Fruit fly (Drosophila melanogaster) whole organism, prepupa: ENCODE results near the gene CG12522.

Experiments
- CG10669 ChIP-seq: fragments of 200-800 bp; sonication (Bioruptor generic); optimal IDR thresholded peaks from 3 replicates; lab custom pipeline; 2018; ENCODE audit warnings: missing biosample characterization, mild to moderate bottlenecking, missing genetic modification characterization, moderate library complexity
- CG11294 ChIP-seq: fragments of 200-800 bp; sonication (Bioruptor generic); IDR thresholded peaks from 2 replicates; pipeline ENCODE4 v1.3.6; 2022; ENCODE audit warnings: missing biosample characterization, missing genetic modification characterization
- CG11762 ChIP-seq: fragments of 200-800 bp; sonication (Bioruptor generic); optimal IDR thresholded peaks from 3 replicates; lab custom pipeline; 2016; ENCODE audit warnings: missing biosample characterization, missing genetic modification characterization; ENCODE audit not compliant: insufficient read depth
- CG11902 ChIP-seq: fragments of 200-800 bp; sonication (Bioruptor generic); optimal IDR thresholded peaks from 3 replicates; lab custom pipeline; 2016; ENCODE audit warnings: missing biosample characterization, missing genetic modification characterization
- CG15336 ChIP-seq: fragments of 200-800 bp; sonication (Bioruptor generic); IDR thresholded peaks from 2 replicates; pipeline ENCODE4 v1.3.6; 2022; ENCODE audit warnings: missing biosample characterization, missing genetic modification characterization
- CG1621 ChIP-seq: fragments of 200-800 bp; sonication (Bioruptor generic); optimal IDR thresholded peaks from 3 replicates; lab custom pipeline; 2018; ENCODE audit warnings: missing biosample characterization, mild to moderate bottlenecking, missing genetic modification characterization
- CG3032 ChIP-seq: fragments of 200-800 bp; optimal IDR thresholded peaks from 2 replicates; lab custom pipeline; 2019; ENCODE audit warnings: missing biosample characterization, mild to moderate bottlenecking, missing genetic modification characterization, moderate library complexity
- CG31627 ChIP-seq: fragments of 200-800 bp; sonication (Bioruptor generic); optimal IDR thresholded peaks from 3 replicates; lab custom pipeline; 2016; ENCODE audit warnings: missing biosample characterization, missing genetic modification characterization
- CG32006 ChIP-seq: fragments of 200-800 bp; sonication (Bioruptor generic); optimal IDR thresholded peaks from 3 replicates; lab custom pipeline; 2017; ENCODE audit warnings: missing biosample characterization, mild to moderate bottlenecking, missing genetic modification characterization
- CG34406 ChIP-seq: fragments of 200-800 bp; sonication (Bioruptor generic); optimal IDR thresholded peaks from 3 replicates; lab custom pipeline; 2016; ENCODE audit warnings: missing biosample characterization, missing genetic modification characterization
- CG3919 ChIP-seq: fragments of 200-800 bp; sonication (Bioruptor generic); optimal IDR thresholded peaks from 3 replicates; lab custom pipeline; 2016; ENCODE audit warnings: missing biosample characterization, missing genetic modification characterization
- CG4318 ChIP-seq: fragments of 200-800 bp; sonication (Bioruptor generic); optimal IDR thresholded peaks from 3 replicates; lab custom pipeline; 2017; ENCODE audit warnings: missing biosample characterization, mild to moderate bottlenecking, missing genetic modification characterization
- CG6163 ChIP-seq: fragments of 200-800 bp; sonication (Bioruptor generic); IDR thresholded peaks from 3 replicates; pipeline ENCODE4 v1.3.6; 2022; ENCODE audit warnings: missing biosample characterization, missing genetic modification characterization
- CG6276 ChIP-seq: fragments of 200-800 bp; sonication (Bioruptor generic); optimal IDR thresholded peaks from 2 replicates; lab custom pipeline; 2017; ENCODE audit warnings: missing biosample characterization, mild to moderate bottlenecking, missing genetic modification characterization
- CG6792 ChIP-seq: fragments of 200-800 bp; sonication (Bioruptor generic); optimal IDR thresholded peaks from 3 replicates; lab custom pipeline; 2016; ENCODE audit warnings: missing biosample characterization, missing genetic modification characterization
- CG6808 ChIP-seq: fragments of 200-800 bp; sonication (Bioruptor generic); optimal IDR thresholded peaks from 3 replicates; lab custom pipeline; 2017; ENCODE audit warnings: missing biosample characterization, missing genetic modification characterization, mild to moderate bottlenecking, moderate library complexity, missing genetic modification reagents
- CG6854 ChIP-seq: fragments of 200-800 bp; sonication (Bioruptor generic); optimal IDR thresholded peaks from 2 replicates; lab custom pipeline; 2017; ENCODE audit warnings: missing biosample characterization, mild to moderate bottlenecking, missing genetic modification characterization
- CG7368 ChIP-seq: fragments of 200-800 bp; sonication (Bioruptor generic); optimal IDR thresholded peaks from 3 replicates; lab custom pipeline; 2016; ENCODE audit warnings: missing biosample characterization, missing genetic modification characterization
- CG8319 ChIP-seq: fragments of 200-800 bp; sonication (Bioruptor generic); optimal IDR thresholded peaks from 3 replicates; lab custom pipeline; 2016; ENCODE audit warnings: missing biosample characterization, missing genetic modification characterization
- CG8632 ChIP-seq: fragments of 200-800 bp; sonication (Bioruptor generic); optimal IDR thresholded peaks from 3 replicates; lab custom pipeline; 2016; ENCODE audit warnings: missing biosample characterization, missing genetic modification characterization
- Eip78C ChIP-seq: fragments of 200-800 bp; sonication (Bioruptor generic); peaks from one replicate; lab custom pipeline; 2016; ENCODE audit warnings: missing biosample characterization, missing genetic modification characterization
- Ets21C ChIP-seq: fragments of 200-800 bp; sonication (Bioruptor generic); optimal IDR thresholded peaks from 3 replicates; lab custom pipeline; 2016; ENCODE audit warnings: missing biosample characterization, missing genetic modification characterization
- Ets96B ChIP-seq: fragments of 200-800 bp; optimal IDR thresholded peaks from 2 replicates; lab custom pipeline; 2019; ENCODE audit warnings: missing biosample characterization, mild to moderate bottlenecking, missing genetic modification characterization, moderate library complexity
- Gug ChIP-seq: fragments of 200-800 bp; sonication (Bioruptor generic); IDR thresholded peaks from 2 replicates; pipeline ENCODE4 v1.3.6; 2022; ENCODE audit warnings: missing biosample characterization, missing genetic modification characterization
- Hr38 ChIP-seq: sonication (Bioruptor generic); optimal IDR thresholded peaks from 2 replicates; lab custom pipeline; 2016; ENCODE audit warnings: missing biosample characterization, missing genetic modification characterization
- Hr39 ChIP-seq: fragments of 200-800 bp; sonication (Bioruptor generic); optimal IDR thresholded peaks from 2 replicates; lab custom pipeline; 2016; ENCODE audit warnings: missing biosample characterization, missing genetic modification characterization
- Lpt ChIP-seq: fragments of 200-800 bp; sonication (Bioruptor generic); optimal IDR thresholded peaks from 3 replicates; lab custom pipeline; 2016; ENCODE audit warnings: missing biosample characterization, missing genetic modification characterization
- OdsH ChIP-seq: fragments of 200-800 bp; sonication (Bioruptor generic); optimal IDR thresholded peaks from 3 replicates; lab custom pipeline; 2016; ENCODE audit warnings: missing biosample characterization, missing genetic modification characterization
- Smox ChIP-seq: fragments of 200-800 bp; sonication (Bioruptor generic); optimal IDR thresholded peaks from 3 replicates; lab custom pipeline; 2016; ENCODE audit warnings: missing biosample characterization, missing genetic modification characterization
- Sox15 ChIP-seq: fragments of 200-800 bp; sonication (Bioruptor generic); optimal IDR thresholded peaks from 3 replicates; lab custom pipeline; 2016; ENCODE audit warnings: missing biosample characterization, missing genetic modification characterization
- cyc ChIP-seq: fragments of 200-800 bp; sonication (Bioruptor generic); optimal IDR thresholded peaks from 3 replicates; lab custom pipeline; 2016; ENCODE audit warnings: missing biosample characterization, missing genetic modification characterization
- dsx ChIP-seq: fragments of 200-800 bp; optimal IDR thresholded peaks from 3 replicates; lab custom pipeline; 2019; ENCODE audit warnings: missing biosample characterization, mild to moderate bottlenecking, missing genetic modification characterization, moderate library complexity; ENCODE audit not compliant: poor library complexity, severe bottlenecking
- eg ChIP-seq: fragments of 200-800 bp; sonication (Bioruptor generic); IDR thresholded peaks from 3 replicates; pipeline ENCODE4 v1.3.6; 2022; ENCODE audit warnings: missing biosample characterization, missing genetic modification characterization
- esn ChIP-seq: fragments of 200-800 bp; sonication (Bioruptor generic); optimal IDR thresholded peaks from 2 replicates; lab custom pipeline; 2016; ENCODE audit warnings: missing biosample characterization, mild to moderate bottlenecking, missing genetic modification characterization, moderate library complexity
- fd59A ChIP-seq: fragments of 200-800 bp; sonication (Bioruptor generic); optimal IDR thresholded peaks from 2 replicates; lab custom pipeline; 2017; ENCODE audit warnings: missing biosample characterization, mild to moderate bottlenecking, missing genetic modification characterization, missing genetic modification reagents
- fd85E ChIP-seq: fragments of 200-800 bp; sonication (Bioruptor generic); optimal IDR thresholded peaks from 3 replicates; lab custom pipeline; 2016; ENCODE audit warnings: missing biosample characterization, missing genetic modification characterization
- fkh ChIP-seq: fragments of 200-800 bp; sonication (Bioruptor generic); optimal IDR thresholded peaks from 3 replicates; lab custom pipeline; 2017; ENCODE audit warnings: missing biosample characterization, mild to moderate bottlenecking, missing genetic modification characterization, moderate library complexity
- lz ChIP-seq: fragments of 200-800 bp; sonication (Bioruptor generic); optimal IDR thresholded peaks from 3 replicates; lab custom pipeline; 2016; ENCODE audit warnings: missing biosample characterization, missing genetic modification characterization
- net ChIP-seq: fragments of 200-800 bp; sonication (Bioruptor generic); optimal IDR thresholded peaks from 3 replicates; lab custom pipeline; 2016; ENCODE audit warnings: missing biosample characterization, missing genetic modification characterization
- pdm3 ChIP-seq: fragments of 200-800 bp; sonication (Bioruptor generic); optimal IDR thresholded peaks from 3 replicates; lab custom pipeline; 2016; ENCODE audit warnings: missing biosample characterization, missing genetic modification characterization
- salr ChIP-seq, 2 experiments: fragments of 200-800 bp; sonication (Bioruptor generic); optimal IDR thresholded peaks; 3 replicates each; lab custom pipeline; 2016 to 2018; ENCODE audit warnings: missing biosample characterization in 2 of 2, missing genetic modification characterization in 2 of 2, mild to moderate bottlenecking in 1 of 2
- spab ChIP-seq: fragments of 200-800 bp; sonication (Bioruptor generic); optimal IDR thresholded peaks from 2 replicates; lab custom pipeline; 2017; ENCODE audit warnings: missing biosample characterization, mild to moderate bottlenecking, missing genetic modification characterization, missing genetic modification reagents
- ss ChIP-seq, 2 experiments: fragments of 200-800 bp; sonication (Bioruptor generic); optimal IDR thresholded peaks; 2 replicates in 1 of 2; 3 replicates in 1 of 2; lab custom pipeline; 2017 to 2018; ENCODE audit warnings: mild to moderate bottlenecking in 2 of 2, missing biosample characterization in 2 of 2, missing genetic modification characterization in 2 of 2, moderate library complexity in 1 of 2
- svp ChIP-seq: fragments of 200-800 bp; sonication (Bioruptor generic); peaks from one replicate; lab custom pipeline; 2016; ENCODE audit warnings: missing biosample characterization, missing genetic modification characterization

The CG12522 gene

DNA sequence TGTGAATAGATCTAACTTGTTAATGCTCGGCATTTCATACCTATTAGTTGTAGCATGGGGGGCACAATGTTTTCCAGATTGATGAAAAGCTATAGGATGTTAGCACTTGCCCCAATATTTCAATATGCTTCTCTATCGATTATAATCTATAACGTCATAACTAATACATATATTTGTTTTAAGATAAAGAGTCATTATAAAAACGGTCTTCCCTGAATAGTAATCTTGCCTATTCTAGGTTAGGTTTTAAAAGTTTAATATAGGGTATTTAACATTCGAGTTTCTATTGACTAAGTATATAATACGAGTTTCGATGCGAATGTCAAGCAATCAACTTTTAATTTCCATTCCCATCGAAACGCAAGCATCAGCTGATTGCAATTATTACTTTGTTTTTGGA is 46.8 kb upstream of the CG12522 start, which contains the start of the genes CG6321 and Blos2 (continued):
- peak; percentile 37 for TF ChIP-seq CG4318
- TF ChIP-seq lz (GFP tag; lab: Kevin White, UChicago) = peak; percentile 76
- TF ChIP-seq fd85E (GFP tag; lab: Kevin White, UChicago) = no peak
- peak; percentile 65 for TF ChIP-seq Hr39 (GFP tag; lab: Kevin White, UChicago)
- TF ChIP-seq Hr38 (GFP tag; lab: Kevin White, UChicago) = no peak
- TF ChIP-seq CG6163 = peak; percentile 70
- peak; percentile 85 for TF ChIP-seq CG15336 (GFP tag; lab: Robert Waterston, UW)
- TF ChIP-seq CG8319 (GFP tag; lab: Kevin White, UChicago) = peak; percentile 14
- TF ChIP-seq CG6276 (GFP tag; lab: Kevin White, UChicago) = peak; percentile 76
- TF ChIP-seq Lpt (GFP tag; lab: Kevin White, UChicago) = peak; percentile 61
- TF ChIP-seq cyc (GFP tag; lab: Kevin White, UChicago) = peak; percentile 63
- TF ChIP-seq CG7368 (GFP tag; lab: Kevin White, UChicago) = peak; percentile 52
- peak; percentile 43 for TF ChIP-seq CG11902 (GFP tag; lab: Kevin White, UChicago)
- TF ChIP-seq CG8632 = peak; percentile 60
- TF ChIP-seq Eip78C (GFP tag; lab: Kevin White, UChicago) = peak; percentile 95

DNA sequence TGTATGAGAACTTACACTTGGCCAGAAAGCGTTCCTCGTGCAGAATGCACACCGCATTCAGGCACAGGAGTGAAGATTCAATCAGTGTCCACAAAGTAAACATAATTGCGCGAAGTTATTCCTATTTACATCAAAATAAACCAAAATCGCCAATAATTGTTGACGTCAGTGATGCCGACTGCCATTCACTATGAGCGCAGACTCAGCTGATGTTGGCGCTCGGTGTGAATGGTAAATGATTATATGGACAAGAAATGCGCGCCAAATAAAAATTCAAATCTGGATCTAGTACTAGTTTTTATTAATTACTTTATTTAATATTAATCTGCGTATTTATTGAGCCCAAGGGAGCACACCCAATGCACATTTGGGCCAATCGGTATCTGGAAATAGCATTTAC is 45.6 kb upstream of the CG12522 start, which contains the start of gene CG32069:
CG32069 (minus strand) TSS at position 174 of the 400 bp plus-strand sequence.
- TF ChIP-seq salr (GFP tag; optimal IDR thresholded peaks at IDR 0.05; lab: Kevin White, UChicago) (no peak), Eip78C (GFP tag; lab: Kevin White, UChicago) (peak; percentile 32), fkh (GFP tag; lab: Kevin White, UChicago) (peak; percentile 5)

DNA sequence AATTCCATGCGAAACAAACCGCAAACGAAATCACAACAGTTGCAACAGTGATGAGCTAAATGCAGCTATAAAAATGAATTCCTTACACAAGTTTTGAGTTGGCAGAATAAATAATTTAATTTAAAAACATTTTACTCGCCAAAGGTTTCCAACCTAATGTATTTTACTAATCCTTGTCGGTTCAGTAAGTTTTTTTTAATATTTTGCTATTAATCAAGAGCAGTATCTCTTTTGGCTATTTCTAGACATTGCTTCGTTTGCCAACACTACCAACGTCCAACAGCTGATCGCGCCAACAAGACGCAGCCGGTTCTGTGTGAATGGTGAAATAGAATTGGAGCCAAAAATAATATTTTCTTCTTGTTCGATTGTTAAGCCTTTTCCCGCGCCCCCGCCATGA is 43.3 kb upstream of the CG12522 start, which contains the start of the genes CG32075, CG45101 and SuUR:
CG32075 (minus strand) TSS at position 253 of the 400 bp plus-strand sequence.
CG45101 (plus strand) TSS at position 303 of the 400 bp plus-strand sequence.
SuUR (plus strand) TSS at position 303 of the 400 bp plus-strand sequence.
- TF ChIP-seq Sox15 (GFP tag; lab: Kevin White, UChicago) (peak; percentile 82), CG11902 (GFP tag; lab: Kevin White, UChicago) (peak; percentile 73), CG8632 (peak; percentile 73), esn (GFP tag; lab: Kevin White, UChicago) (peak; percentile 92), CG32006 (GFP tag; lab: Kevin White, UChicago) (peak; percentile 82), Lpt (GFP tag; lab: Kevin White, UChicago) (peak; percentile 56), fkh (GFP tag; lab: Kevin White, UChicago) (peak; percentile 43), CG11294 (GFP tag; lab: Robert Waterston, UW) (peak; percentile 80; the same call in 1 of the 2 replicates), pdm3 (GFP tag; lab: Kevin White, UChicago) (peak; percentile 90), CG31627 (GFP tag; lab: Kevin White, UChicago) (peak; percentile 92), OdsH (GFP tag; lab: Kevin White, UChicago) (peak; percentile 89), CG7368 (GFP tag; lab: Kevin White, UChicago) (peak; percentile 68), fd59A (GFP tag; lab: Kevin White, UChicago) (peak; percentile 39), CG1621 (peak; percentile 21), CG6808 (GFP tag; lab: Kevin White, UChicago) (no peak), spab (GFP tag; lab: Kevin White, UChicago) (peak; percentile 31), CG4318 (peak; percentile 68), CG3032 (tag; lab: Kevin White, UChicago) (peak; percentile 78), CG11762 (GFP tag; lab: Kevin White, UChicago) (peak; percentile 66), CG6276 (GFP tag; lab: Kevin White, UChicago) (no peak), CG34406 (GFP tag; lab: Kevin White, UChicago) (peak; percentile 82), Ets21C (peak; percentile 85), CG8319 (GFP tag; lab: Kevin White, UChicago) (peak; percentile 81), CG3919 (peak; percentile 76), svp (GFP tag; lab: Kevin White, UChicago) (no peak), ss (GFP tag; optimal IDR thresholded peaks at IDR 0.05; lab: Kevin White, UChicago) (peak; percentile 7 to 67), Smox (GFP tag; lab: Kevin White, UChicago) (no peak), CG10669 (GFP tag; lab: Kevin White, UChicago) (peak; percentile 75), dsx (GFP tag; lab: Kevin White, UChicago) (peak; percentile 66), Hr38 (GFP tag; lab: Kevin White, UChicago) (peak; percentile 65), CG6792 (GFP tag; lab: Kevin White, UChicago) (peak; percentile 80), Eip78C (GFP tag; lab: Kevin White, UChicago) (peak; percentile 92), CG15336 (GFP tag; lab: Robert Waterston, UW) (peak; percentile 75), eg (GFP tag; lab: Robert Waterston, UW) (peak; percentile 88; the same call in 2 of the 3 replicates), Hr39 (GFP tag; lab: Kevin White, UChicago) (peak; percentile 92), CG6854 (GFP tag; lab: Kevin White, UChicago) (no peak), Gug (GFP tag; lab: Robert Waterston, UW) (peak; percentile 79), net (GFP tag; lab: Kevin White, UChicago) (peak; percentile 73), Ets96B (tag; lab: Kevin White, UChicago) (peak; percentile 75), cyc (GFP tag; lab: Kevin White, UChicago) (peak; percentile 89), CG6163 (peak; percentile 70)
